Worm (Caenorhabditis elegans): ENCODE results near the gene K06H6.2.

ce11 chrV:578977-579376 is 6.6 kb upstream of the K06H6.2 start, which contains the start of gene K06H6.4:
- TF ChIP-seq aly-2 (tag; optimal IDR thresholded peaks at IDR 0.05) (no peak), fkh-10 (GFP tag; optimal IDR thresholded peaks at IDR 0.05) (no peak), lir-3 (tag; optimal IDR thresholded peaks at IDR 0.05; ENCODE audit: poor library complexity) (no peak), nhr-237 (tag; optimal IDR thresholded peaks at IDR 0.05) (no peak), aha-1 (tag; optimal IDR thresholded peaks at IDR 0.05) (no peak), snu-23 (GFP tag; optimal IDR thresholded peaks at IDR 0.05) (no peak), lin-35 (GFP tag; optimal IDR thresholded peaks at IDR 0.05) (no peak), nhr-76 (tag; optimal IDR thresholded peaks at IDR 0.05) (no peak), fos-1 (tag; optimal IDR thresholded peaks at IDR 0.05) (no peak), lin-14 (GFP tag; optimal IDR thresholded peaks at IDR 0.05) (no peak), nhr-11 (tag; optimal IDR thresholded peaks at IDR 0.05) (no peak)
